Fruit fly (Drosophila melanogaster): ENCODE measurements around the gene polo.

The polo gene

DNA sequence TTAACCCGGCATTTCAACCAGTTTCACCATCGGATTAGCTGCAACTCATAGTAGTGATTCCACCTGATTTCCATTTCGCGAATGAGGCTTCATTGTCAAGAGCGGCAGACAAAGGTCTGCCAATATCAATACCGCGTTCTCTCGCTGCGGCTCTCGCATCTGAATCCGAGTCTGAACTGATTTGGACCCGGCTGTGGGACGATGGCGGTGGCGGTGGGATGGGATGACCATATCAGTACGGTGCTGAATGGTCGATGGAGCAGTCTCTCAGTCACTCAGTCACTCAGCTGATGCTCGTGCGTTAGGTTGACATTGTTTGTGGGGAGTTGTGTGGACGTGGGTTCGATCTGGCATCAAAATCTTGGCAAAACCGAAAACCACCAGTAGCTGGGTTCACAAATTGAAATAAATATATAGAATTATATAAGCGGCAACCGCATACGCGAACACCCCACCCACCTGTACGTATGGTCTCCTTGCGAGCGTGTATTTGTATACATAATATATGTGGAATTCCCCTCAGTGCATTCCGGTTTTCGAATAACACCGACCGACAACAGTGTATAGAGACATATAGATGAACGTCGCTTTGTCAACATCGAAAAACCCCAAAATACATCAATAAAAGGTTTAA lies 7.6 kb downstream of the polo start, which contains the start of gene Spn77Ba:
Spn77Ba (plus strand) TSS at position 235 of the 634 bp plus-strand sequence.
- no peak for TF ChIP-seq Abd-B (GFP tag; optimal IDR thresholded peaks at IDR 0.05)
- TF ChIP-seq Sp1 (GFP tag; optimal IDR thresholded peaks at IDR 0.05), result no peak
- no peak for TF ChIP-seq tai (GFP tag; optimal IDR thresholded peaks at IDR 0.05)
- TF ChIP-seq h (GFP tag; optimal IDR thresholded peaks at IDR 0.05), result peak; percentile 34
- peak; percentile 7 for TF ChIP-seq fru (GFP tag; optimal IDR thresholded peaks at IDR 0.05)
- peak; percentile 20 for TF ChIP-seq Hr83 (GFP tag; optimal IDR thresholded peaks at IDR 0.05; ENCODE audit: poor library complexity, severe bottlenecking)
- TF ChIP-seq Hnf4 (GFP tag; optimal IDR thresholded peaks at IDR 0.05), result peak; percentile 71
- peak; percentile 19 for TF ChIP-seq psq (GFP tag; optimal IDR thresholded peaks at IDR 0.05)
- TF ChIP-seq br (GFP tag; optimal IDR thresholded peaks at IDR 0.05), result no peak
- TF ChIP-seq dl (GFP tag; optimal IDR thresholded peaks at IDR 0.05; ENCODE audit: insufficient read depth in 1 of 2, partially characterized antibody in 2 of 2), result peak; percentile 21 to 56
- peak; percentile 69 for TF ChIP-seq Dif (GFP tag; optimal IDR thresholded peaks at IDR 0.05; ENCODE audit: partially characterized antibody)
- no peak for TF ChIP-seq Rel (GFP tag; optimal IDR thresholded peaks at IDR 0.05)
- peak; percentile 98 for TF ChIP-seq Rel (tag; optimal IDR thresholded peaks at IDR 0.05)
- TF ChIP-seq rgr (GFP tag; optimal IDR thresholded peaks at IDR 0.05), result peak; percentile 30
- no peak for TF ChIP-seq GATAd (GFP tag; optimal IDR thresholded peaks at IDR 0.05)
- TF ChIP-seq sage (GFP tag; optimal IDR thresholded peaks at IDR 0.05), result no peak
- no peak for TF ChIP-seq foxo (GFP tag; optimal IDR thresholded peaks at IDR 0.05)

DNA sequence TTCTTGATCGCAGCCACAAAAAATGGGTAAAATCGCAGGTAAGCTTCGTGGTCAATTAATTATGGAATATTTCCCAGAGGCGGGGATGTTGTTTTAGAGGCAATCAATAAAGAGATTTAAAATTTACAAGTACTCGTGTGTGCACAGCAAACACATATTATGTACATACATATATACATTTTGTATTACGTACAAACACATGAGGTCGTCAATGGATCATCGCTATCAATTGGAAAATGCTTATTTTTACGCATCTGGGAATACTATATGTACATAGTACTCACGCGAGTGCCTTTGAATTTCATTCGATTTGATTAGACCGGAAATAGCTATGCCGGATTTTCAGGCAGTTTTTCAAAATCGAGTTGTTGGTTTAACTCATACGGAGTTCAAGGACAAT lies 8.3 kb downstream of the polo start:
- TF ChIP-seq pan (optimal IDR thresholded peaks at IDR 0.05) (no peak), rgr (GFP tag; optimal IDR thresholded peaks at IDR 0.05) (no peak), Sp1 (GFP tag; optimal IDR thresholded peaks at IDR 0.05) (no peak), usp (GFP tag; optimal IDR thresholded peaks at IDR 0.05) (no peak), lola (GFP tag; optimal IDR thresholded peaks at IDR 0.05) (no peak), Dif (GFP tag; optimal IDR thresholded peaks at IDR 0.05; ENCODE audit: partially characterized antibody) (no peak)

DNA sequence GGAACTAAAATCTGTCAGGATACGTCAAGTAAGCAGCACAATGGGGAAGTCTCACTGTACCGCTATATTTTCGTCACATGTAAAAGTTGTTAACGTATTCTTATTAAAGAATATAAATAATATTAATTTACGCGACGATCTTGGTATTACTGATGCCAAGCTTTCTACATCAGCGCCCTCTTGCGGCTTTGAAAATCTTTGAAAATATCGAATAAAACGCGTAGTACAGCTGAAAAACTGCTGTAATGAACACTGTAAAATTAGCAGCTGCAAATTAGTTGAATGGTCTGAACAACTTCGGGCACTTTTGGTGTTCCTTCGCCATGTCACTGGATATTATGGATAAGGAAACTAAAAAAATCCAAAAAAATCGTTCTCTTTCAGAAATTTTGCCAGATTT lies 10.6 kb downstream of the polo start:
- no peak for TF ChIP-seq tai (GFP tag; optimal IDR thresholded peaks at IDR 0.05)
- no peak for TF ChIP-seq HLH106 (tag; optimal IDR thresholded peaks at IDR 0.05)
- no peak for TF ChIP-seq GATAd (GFP tag; optimal IDR thresholded peaks at IDR 0.05)
- no peak for TF ChIP-seq CG9705 (GFP tag; optimal IDR thresholded peaks at IDR 0.05)
- no peak for TF ChIP-seq foxo (GFP tag; optimal IDR thresholded peaks at IDR 0.05)
- TF ChIP-seq Dif (GFP tag; optimal IDR thresholded peaks at IDR 0.05; ENCODE audit: partially characterized antibody), result no peak
- no peak for TF ChIP-seq dmrt93B (GFP tag; optimal IDR thresholded peaks at IDR 0.05)
- TF ChIP-seq sage (GFP tag; optimal IDR thresholded peaks at IDR 0.05), result no peak
- TF ChIP-seq h (GFP tag; optimal IDR thresholded peaks at IDR 0.05), result no peak
- no peak for TF ChIP-seq N (GFP tag; optimal IDR thresholded peaks at IDR 0.05)
- TF ChIP-seq pan (optimal IDR thresholded peaks at IDR 0.05), result no peak
- TF ChIP-seq brk (GFP tag; optimal IDR thresholded peaks at IDR 0.05), result no peak
- TF ChIP-seq br (GFP tag; optimal IDR thresholded peaks at IDR 0.05), result no peak
- TF ChIP-seq rgr (GFP tag; optimal IDR thresholded peaks at IDR 0.05), result no peak
- TF ChIP-seq ey (GFP tag; optimal IDR thresholded peaks at IDR 0.05), result no peak
- no peak for TF ChIP-seq dl (GFP tag; optimal IDR thresholded peaks at IDR 0.05; ENCODE audit: insufficient read depth in 1 of 2, partially characterized antibody in 2 of 2)
- no peak for TF ChIP-seq CrebA (GFP tag; optimal IDR thresholded peaks at IDR 0.05; ENCODE audit: borderline replicate concordance)
- no peak for TF ChIP-seq Hnf4 (GFP tag; optimal IDR thresholded peaks at IDR 0.05)
- no peak for TF ChIP-seq psq (GFP tag; optimal IDR thresholded peaks at IDR 0.05)

DNA sequence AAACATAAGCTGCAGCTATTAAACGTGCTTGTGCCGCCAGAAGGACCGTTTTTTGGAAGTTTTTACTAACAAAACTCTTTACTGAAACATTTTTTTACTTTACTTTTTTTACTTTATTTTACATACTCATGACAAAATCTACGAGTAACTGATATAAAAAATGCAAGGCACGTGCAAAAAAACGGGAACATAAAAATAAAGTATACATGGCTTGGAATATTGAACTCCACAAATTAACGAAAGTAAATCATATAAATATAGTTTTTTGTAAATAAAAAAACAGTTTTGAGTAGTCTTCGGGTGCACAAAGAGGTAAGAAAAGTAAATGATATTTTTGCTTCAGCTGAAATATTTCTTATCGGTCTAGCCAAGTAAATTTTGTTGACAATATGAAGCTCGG lies 11.2 kb downstream of the polo start, which contains the start of gene Spn77Bb:
Spn77Bb (plus strand) TSS at position 301 of the 400 bp plus-strand sequence.
- no peak for TF ChIP-seq ey (GFP tag; optimal IDR thresholded peaks at IDR 0.05)
- TF ChIP-seq psq (GFP tag; optimal IDR thresholded peaks at IDR 0.05), result no peak
- no peak for TF ChIP-seq CrebA (GFP tag; optimal IDR thresholded peaks at IDR 0.05; ENCODE audit: borderline replicate concordance)
- TF ChIP-seq Hnf4 (GFP tag; optimal IDR thresholded peaks at IDR 0.05), result no peak
- no peak for TF ChIP-seq rgr (GFP tag; optimal IDR thresholded peaks at IDR 0.05)
- no peak for TF ChIP-seq GATAd (GFP tag; optimal IDR thresholded peaks at IDR 0.05)
- no peak for TF ChIP-seq N (GFP tag; optimal IDR thresholded peaks at IDR 0.05)
- TF ChIP-seq Abd-B (GFP tag; optimal IDR thresholded peaks at IDR 0.05), result no peak
- no peak for TF ChIP-seq Vsx2 (GFP tag; optimal IDR thresholded peaks at IDR 0.05; ENCODE audit: partially characterized antibody)
- TF ChIP-seq jim (GFP tag; optimal IDR thresholded peaks at IDR 0.05), result no peak
- no peak for TF ChIP-seq OdsH (GFP tag; optimal IDR thresholded peaks at IDR 0.05)
- TF ChIP-seq sv (GFP tag; optimal IDR thresholded peaks at IDR 0.05), result no peak
- no peak for TF ChIP-seq br (GFP tag; optimal IDR thresholded peaks at IDR 0.05)
- no peak for TF ChIP-seq Sp1 (GFP tag; optimal IDR thresholded peaks at IDR 0.05)
- no peak for TF ChIP-seq Hr78 (GFP tag; optimal IDR thresholded peaks at IDR 0.05)
- TF ChIP-seq brk (GFP tag; optimal IDR thresholded peaks at IDR 0.05), result no peak
- TF ChIP-seq dsf (GFP tag; optimal IDR thresholded peaks at IDR 0.05; ENCODE audit: borderline replicate concordance), result no peak

Measured in whole organism, wandering third instar larva.